3 fruit fly cellular contexts compared by ENCODE assay signal in genomic region chr3L:7604863-7605262, dm6.
TF ChIP-seq lines count a peak whose summit lies in the region.

No protein-coding gene starts in this region.

- TF ChIP-seq CTCF in whole organism, embryonic (GFP tag; optimal IDR thresholded peaks at IDR 0.05; lab: Kevin White, UChicago): no peak

TF ChIP-seq in whole organism, embryonic, 481 proteins besides CTCF, POLR2A, EP300 and RAD21 (continues in another document):
- TF ChIP-seq CG6654 (GFP tag; optimal IDR thresholded peaks at IDR 0.05; lab: Kevin White, UChicago) (no peak), CG13287 (GFP tag; IDR thresholded peaks at IDR 0.05; lab: Robert Waterston, UW; ENCODE audit: partially characterized antibody) (peak; percentile 35; the same call in 1 of the 2 replicates), bigmax (GFP tag; optimal IDR thresholded peaks at IDR 0.05; lab: Kevin White, UChicago) (no peak), da (GFP tag; optimal IDR thresholded peaks at IDR 0.05; lab: Kevin White, UChicago) (no peak), ci (GFP tag; IDR thresholded peaks at IDR 0.05; lab: Robert Waterston, UW) (peak; percentile 42; the same call in 1 of the 3 replicates), CG9876 (GFP tag; optimal IDR thresholded peaks at IDR 0.05; lab: Kevin White, UChicago) (no peak), gsb-n (tag; optimal IDR thresholded peaks at IDR 0.05; lab: Kevin White, UChicago) (no peak), chinmo (GFP tag; IDR thresholded peaks at IDR 0.05; lab: Robert Waterston, UW; ENCODE audit: partially characterized antibody) (0 out of 4 replicates have a peak, but pooled peaks have one; percentile 28), stwl (tag; optimal IDR thresholded peaks at IDR 0.05; lab: Kevin White, UChicago) (peak; percentile 29), CG11696 (GFP tag; IDR thresholded peaks at IDR 0.05; lab: Robert Waterston, UW) (no peak), Opbp (GFP tag; IDR thresholded peaks at IDR 0.05; lab: Robert Waterston, UW; ENCODE audit: partially characterized antibody) (0 out of 3 replicates have a peak, but pooled peaks have one; percentile 14), CG11456 (GFP tag; IDR thresholded peaks at IDR 0.05; lab: Robert Waterston, UW) (0 out of 3 replicates have a peak, but pooled peaks have one; percentile 29), CG30431 (GFP tag; optimal IDR thresholded peaks at IDR 0.05; lab: Kevin White, UChicago) (no peak), ems (GFP tag; optimal IDR thresholded peaks at IDR 0.05; lab: Kevin White, UChicago) (no peak), CG7928 (GFP tag; optimal IDR thresholded peaks at IDR 0.05; lab: Kevin White, UChicago) (peak; percentile 29), rib (GFP tag; IDR thresholded peaks at IDR 0.05; lab: Robert Waterston, UW) (no peak), CG9215 (GFP tag; IDR thresholded peaks at IDR 0.05; lab: Robert Waterston, UW) (no peak), amos (GFP tag; IDR thresholded peaks at IDR 0.05; lab: Robert Waterston, UW; ENCODE audit: partially characterized antibody) (0 out of 2 replicates have a peak, but pooled peaks have one; percentile 14), Blimp-1 (GFP tag; optimal IDR thresholded peaks at IDR 0.05; lab: Kevin White, UChicago) (peak; percentile 18), Jarid2 (GFP tag; optimal IDR thresholded peaks at IDR 0.05; lab: Kevin White, UChicago) (peak; percentile 79), Chrac-16 (GFP tag; optimal IDR thresholded peaks at IDR 0.05; lab: Kevin White, UChicago) (no peak), CG15601 (tag; optimal IDR thresholded peaks at IDR 0.05; lab: Kevin White, UChicago) (no peak), Ssrp (tag; optimal IDR thresholded peaks at IDR 0.05; lab: Kevin White, UChicago) (no peak), CG8359 (GFP tag; optimal IDR thresholded peaks at IDR 0.05; lab: Kevin White, UChicago; ENCODE audit: borderline replicate concordance) (no peak), Rfx (GFP tag; IDR thresholded peaks at IDR 0.05; lab: Robert Waterston, UW) (0 out of 2 replicates have a peak, but pooled peaks have one; percentile 23), CG7963 (GFP tag; IDR thresholded peaks at IDR 0.05; lab: Robert Waterston, UW; ENCODE audit: partially characterized antibody) (0 out of 3 replicates have a peak, but pooled peaks have one; percentile 41), bbx (GFP tag; IDR thresholded peaks at IDR 0.05; lab: Robert Waterston, UW; ENCODE audit: partially characterized antibody) (peak; percentile 51)

TF ChIP-seq in whole organism, prepupa, 60 proteins besides CTCF, POLR2A, EP300 and RAD21:
- TF ChIP-seq CG4318 (GFP tag; optimal IDR thresholded peaks at IDR 0.05; lab: Kevin White, UChicago) (no peak), eg (GFP tag; IDR thresholded peaks at IDR 0.05; lab: Robert Waterston, UW) (peak; percentile 55; the same call in 1 of the 3 replicates), CG6163 (GFP tag; IDR thresholded peaks at IDR 0.05; lab: Robert Waterston, UW) (peak; percentile 38; the same call in 1 of the 3 replicates), CG8319 (GFP tag; optimal IDR thresholded peaks at IDR 0.05; lab: Kevin White, UChicago) (no peak), Met (GFP tag; optimal IDR thresholded peaks at IDR 0.05; lab: Kevin White, UChicago) (no peak), ss (GFP tag; optimal IDR thresholded peaks at IDR 0.05; lab: Kevin White, UChicago) (peak; percentile 8 to 26), Eip78C (GFP tag; lab: Kevin White, UChicago) (peak; percentile 66), fd59A (GFP tag; optimal IDR thresholded peaks at IDR 0.05; lab: Kevin White, UChicago) (no peak), Hr38 (GFP tag; optimal IDR thresholded peaks at IDR 0.05; lab: Kevin White, UChicago) (no peak), OdsH (GFP tag; optimal IDR thresholded peaks at IDR 0.05; lab: Kevin White, UChicago) (peak; percentile 5), CG3919 (GFP tag; optimal IDR thresholded peaks at IDR 0.05; lab: Kevin White, UChicago) (peak; percentile 13), svp (GFP tag; lab: Kevin White, UChicago) (peak; percentile 55)
TF ChIP-seq in whole organism, prepupa: peak in this region for 7.

TF ChIP-seq in whole organism, pupa, 21 proteins besides CTCF, POLR2A, EP300 and RAD21:
- TF ChIP-seq CG32121 (GFP tag; IDR thresholded peaks at IDR 0.05; lab: Robert Waterston, UW) (peak; percentile 39; the same call in 1 of the 2 replicates), fd96Ca (GFP tag; IDR thresholded peaks at IDR 0.05; lab: Robert Waterston, UW) (peak; percentile 6; the same call in 1 of the 3 replicates), Ets98B (GFP tag; IDR thresholded peaks at IDR 0.05; lab: Robert Waterston, UW) (0 out of 2 replicates have a peak, but pooled peaks have one; percentile 14), CG4496 (GFP tag; IDR thresholded peaks at IDR 0.05; lab: Robert Waterston, UW) (peak; percentile 27; the same call in 1 of the 3 replicates), CG13204 (GFP tag; optimal IDR thresholded peaks at IDR 0.05; lab: Kevin White, UChicago) (peak; percentile 19), Snoo (tag; optimal IDR thresholded peaks at IDR 0.05; lab: Kevin White, UChicago) (no peak), Pif1A (GFP tag; optimal IDR thresholded peaks at IDR 0.05; lab: Kevin White, UChicago) (no peak), CG14655 (GFP tag; optimal IDR thresholded peaks at IDR 0.05; lab: Kevin White, UChicago) (no peak), CG12605 (GFP tag; IDR thresholded peaks at IDR 0.05; lab: Robert Waterston, UW) (peak; percentile 44; the same call in 1 of the 2 replicates)
TF ChIP-seq in whole organism, pupa: peak in this region for 6.

Comparison
In these comparisons a context has a peak if more than half of its experiments do, and no peak if none do; other contexts are left out.
1. Of the 7 proteins assayed by ChIP-seq in both whole organism, embryonic and whole organism, prepupa: peak only in whole organism, embryonic: Blimp-1; only in whole organism, prepupa: none; in both: none; in neither: 6.